Worm (Caenorhabditis elegans): ENCODE data around the gene col-141.

Gene col-141

DNA sequence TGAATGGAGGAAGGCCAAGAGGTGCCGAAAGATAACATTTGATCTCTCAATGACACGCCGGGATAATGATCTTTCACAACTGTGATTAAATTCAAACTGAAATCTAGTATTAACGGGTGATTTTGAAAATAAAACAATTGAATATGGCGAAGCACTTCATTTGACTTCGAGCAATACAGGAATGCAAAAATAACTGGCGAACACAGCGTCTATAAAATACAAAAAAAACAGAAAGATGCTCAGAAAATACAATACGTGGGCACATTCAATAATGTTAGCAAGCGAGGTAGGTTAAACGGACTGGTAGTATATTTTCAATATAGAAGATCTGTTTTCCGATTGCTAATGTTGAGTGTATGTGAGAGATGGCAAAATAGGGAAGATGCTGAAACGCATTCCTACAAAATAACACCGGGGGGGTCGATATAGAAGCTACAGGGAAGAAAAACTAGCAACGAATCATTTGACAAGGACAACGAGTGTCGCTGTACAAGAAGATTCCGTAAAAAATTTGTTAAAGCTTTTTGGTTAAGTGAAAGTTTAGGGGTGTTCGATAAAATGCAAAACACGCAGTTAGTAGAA, 46.4 kb upstream of the col-141 start:
- no peak for TF ChIP-seq sptf-2 (GFP tag; optimal IDR thresholded peaks at IDR 0.05)
- TF ChIP-seq F10E7.11 (tag; optimal IDR thresholded peaks at IDR 0.05) = no peak
- 0 out of 2 replicates have a peak, but pooled peaks have one; percentile 49 for TF ChIP-seq aptf-3 (GFP tag; IDR thresholded peaks at IDR 0.05)
- no peak for TF ChIP-seq C06A6.2 (GFP tag; conservative IDR thresholded peaks at IDR 0.05)
- TF ChIP-seq K11D2.4 (GFP tag; IDR thresholded peaks at IDR 0.05) = no peak
- peak; percentile 46 for TF ChIP-seq lin-54 (GFP tag; optimal IDR thresholded peaks at IDR 0.05)
- TF ChIP-seq egl-18 (GFP tag; IDR thresholded peaks at IDR 0.05) = no peak
- no peak for TF ChIP-seq ztf-28 (GFP tag; IDR thresholded peaks at IDR 0.05)
- no peak for TF ChIP-seq nfyb-1 (GFP tag; IDR thresholded peaks at IDR 0.05)
- TF ChIP-seq die-1 (tag; optimal IDR thresholded peaks at IDR 0.05) = peak; percentile 34
- TF ChIP-seq madf-8 (GFP tag; conservative IDR thresholded peaks at IDR 0.05) = peak; percentile 3
- TF ChIP-seq mxl-1 (tag; optimal IDR thresholded peaks at IDR 0.05) = peak; percentile 39
- no peak for TF ChIP-seq T26A5.8 (tag; optimal IDR thresholded peaks at IDR 0.05)
- TF ChIP-seq C17E4.6 (GFP tag; IDR thresholded peaks at IDR 0.05) = 0 out of 2 replicates have a peak, but pooled peaks have one; percentile 23
- TF ChIP-seq nfya-2 (GFP tag; IDR thresholded peaks at IDR 0.05) = no peak
- no peak for TF ChIP-seq aptf-2 (GFP tag; conservative IDR thresholded peaks at IDR 0.05)
- TF ChIP-seq ztf-18 (tag; optimal IDR thresholded peaks at IDR 0.05) = peak; percentile 22
- TF ChIP-seq attf-5 (GFP tag; optimal IDR thresholded peaks at IDR 0.05) = peak; percentile 38
- TF ChIP-seq Y53F4B.3 (GFP tag; IDR thresholded peaks at IDR 0.05) = no peak
- TF ChIP-seq madf-6 (GFP tag; IDR thresholded peaks at IDR 0.05) = peak; percentile 79
- TF ChIP-seq rec-8 (tag; optimal IDR thresholded peaks at IDR 0.05) = no peak
- TF ChIP-seq pbrm-1 (GFP tag; IDR thresholded peaks at IDR 0.05) = 0 out of 2 replicates have a peak, but pooled peaks have one; percentile 8
- no peak for TF ChIP-seq ztf-6 (GFP tag; IDR thresholded peaks at IDR 0.05)
- TF ChIP-seq hrde-1 (tag; optimal IDR thresholded peaks at IDR 0.05; ENCODE audit: borderline replicate concordance) = peak; percentile 32
- no peak for TF ChIP-seq dpl-1 (GFP tag; optimal IDR thresholded peaks at IDR 0.05)
- TF ChIP-seq nhr-179 (tag; optimal IDR thresholded peaks at IDR 0.05) = no peak
- TF ChIP-seq F52B5.7 (tag; optimal IDR thresholded peaks at IDR 0.05) = peak; percentile 45
- TF ChIP-seq nfya-1 (tag; optimal IDR thresholded peaks at IDR 0.05; ENCODE audit: borderline replicate concordance, insufficient read depth) = no peak
- TF ChIP-seq tbp1 (GFP tag; optimal IDR thresholded peaks at IDR 0.05) = peak; percentile 32
- no peak for TF ChIP-seq bed-1 (GFP tag; IDR thresholded peaks at IDR 0.05)
- TF ChIP-seq dox-1 (GFP tag; IDR thresholded peaks at IDR 0.05) = peak; percentile 58
- peak; percentile 67 for TF ChIP-seq athp-1 (tag; optimal IDR thresholded peaks at IDR 0.05)
- TF ChIP-seq lag-1 (GFP tag; IDR thresholded peaks at IDR 0.05) = no peak
- peak; percentile 58; the same call in 1 of the 2 replicates for TF ChIP-seq hsf-1 (GFP tag; IDR thresholded peaks at IDR 0.05)
- TF ChIP-seq hmg-1.2 (GFP tag; IDR thresholded peaks at IDR 0.05) = peak; percentile 39
- TF ChIP-seq Y53G8AR.9 (GFP tag; conservative IDR thresholded peaks at IDR 0.05) = peak; percentile 51; the same call in 1 of the 2 replicates
- TF ChIP-seq Y56A3A.18 (GFP tag; IDR thresholded peaks at IDR 0.05) = no peak
- peak; percentile 50 for TF ChIP-seq xnd-1 (tag; optimal IDR thresholded peaks at IDR 0.05)
- TF ChIP-seq F22D6.2 (tag; optimal IDR thresholded peaks at IDR 0.05) = no peak
- peak; percentile 78 for TF ChIP-seq Y79H2A.3 (GFP tag; conservative IDR thresholded peaks at IDR 0.05)
- TF ChIP-seq lsl-1 (GFP tag; optimal IDR thresholded peaks at IDR 0.05) = peak; percentile 57
- TF ChIP-seq D2030.7 (GFP tag; IDR thresholded peaks at IDR 0.05) = peak; percentile 45
- no peak for TF ChIP-seq egl-44 (GFP tag; IDR thresholded peaks at IDR 0.05)
- TF ChIP-seq F49E8.2 (tag; optimal IDR thresholded peaks at IDR 0.05; ENCODE audit: insufficient read depth) = peak; percentile 66
- TF ChIP-seq rcor-1 (GFP tag; IDR thresholded peaks at IDR 0.05) = peak; percentile 45; the same call in 1 of the 2 replicates
- peak; percentile 60 for TF ChIP-seq snpc-4 (GFP tag; optimal IDR thresholded peaks at IDR 0.05)
- TF ChIP-seq snpc-4 (tag; optimal IDR thresholded peaks at IDR 0.05) = peak in 1 of 4 experiments; percentile 44
- no peak for TF ChIP-seq let-526 (GFP tag; IDR thresholded peaks at IDR 0.05)
